Fruit fly (Drosophila melanogaster): ENCODE results near the gene CG16863.

CG16863 gene

dm6 chr2L:13790715-13791114 lies at the start of gene CG16863:
TSS of gene CG16863 (plus strand) at chr2L:13790959.
- no peak for TF ChIP-seq esn (GFP tag; optimal IDR thresholded peaks at IDR 0.05)
- no peak for TF ChIP-seq Hr38 (GFP tag; optimal IDR thresholded peaks at IDR 0.05)
- no peak for TF ChIP-seq net (GFP tag; optimal IDR thresholded peaks at IDR 0.05)
- TF ChIP-seq Hr4 (GFP tag; optimal IDR thresholded peaks at IDR 0.05): no peak
- no peak for TF ChIP-seq CG9139 (GFP tag; optimal IDR thresholded peaks at IDR 0.05)
- TF ChIP-seq CG8119 (GFP tag; IDR thresholded peaks at IDR 0.05): no peak
- no peak for TF ChIP-seq CG3032 (tag; optimal IDR thresholded peaks at IDR 0.05)
- no peak for TF ChIP-seq Lpt (GFP tag; optimal IDR thresholded peaks at IDR 0.05)
- no peak for TF ChIP-seq Ets96B (tag; optimal IDR thresholded peaks at IDR 0.05)

- TF ChIP-seq Met (GFP tag; optimal IDR thresholded peaks at IDR 0.05) (no peak), lz (GFP tag; optimal IDR thresholded peaks at IDR 0.05) (no peak), CG6854 (GFP tag; optimal IDR thresholded peaks at IDR 0.05) (no peak), CG1621 (tag; optimal IDR thresholded peaks at IDR 0.05) (no peak), CG3032 (tag; optimal IDR thresholded peaks at IDR 0.05) (no peak), CG6792 (GFP tag; optimal IDR thresholded peaks at IDR 0.05) (no peak), Sox102F (GFP tag; optimal IDR thresholded peaks at IDR 0.05) (no peak), CG9139 (GFP tag; optimal IDR thresholded peaks at IDR 0.05) (no peak), fkh (GFP tag; optimal IDR thresholded peaks at IDR 0.05) (no peak), Hr39 (GFP tag; optimal IDR thresholded peaks at IDR 0.05) (no peak), Ets21C (GFP tag; optimal IDR thresholded peaks at IDR 0.05) (no peak), CG8119 (GFP tag; IDR thresholded peaks at IDR 0.05) (no peak), Lpt (GFP tag; optimal IDR thresholded peaks at IDR 0.05) (no peak)
Observed at dm6 chr2L:13746652-13747051, 44.1 kb upstream of the CG16863 start, which contains the start of gene TM9SF4. TSS of gene TM9SF4 (plus strand) at chr2L:13746952.

dm6 chr2L:13763144-13763543 lies 27.6 kb upstream of the CG16863 start:
- no peak for TF ChIP-seq CG8632 (GFP tag; optimal IDR thresholded peaks at IDR 0.05)
- no peak for TF ChIP-seq CG11294 (GFP tag; IDR thresholded peaks at IDR 0.05)

- TF ChIP-seq Ets21C (GFP tag; optimal IDR thresholded peaks at IDR 0.05) (no peak), fd85E (GFP tag; optimal IDR thresholded peaks at IDR 0.05) (no peak), achi (GFP tag; optimal IDR thresholded peaks at IDR 0.05) (no peak), CG6276 (GFP tag; optimal IDR thresholded peaks at IDR 0.05) (peak; percentile 88)
Observed at dm6 chr2L:13770884-13771283, 19.9 kb upstream of the CG16863 start.

dm6 chr2L:13773697-13774096 lies 17.1 kb upstream of the CG16863 start, which contains the start of gene CG43376:
TSS of gene CG43376 (plus strand) at chr2L:13773997.
- TF ChIP-seq achi (GFP tag; optimal IDR thresholded peaks at IDR 0.05) (no peak), vri (GFP tag; optimal IDR thresholded peaks at IDR 0.05) (no peak)

- TF ChIP-seq vri (GFP tag; optimal IDR thresholded peaks at IDR 0.05) (no peak), esn (GFP tag; optimal IDR thresholded peaks at IDR 0.05) (no peak), pdm3 (GFP tag; optimal IDR thresholded peaks at IDR 0.05) (no peak), dsx (GFP tag; optimal IDR thresholded peaks at IDR 0.05; ENCODE audit: poor library complexity, severe bottlenecking) (peak; percentile 53), achi (GFP tag; optimal IDR thresholded peaks at IDR 0.05) (no peak), CG6792 (GFP tag; optimal IDR thresholded peaks at IDR 0.05) (no peak), fd59A (GFP tag; optimal IDR thresholded peaks at IDR 0.05) (no peak), salr (GFP tag; optimal IDR thresholded peaks at IDR 0.05) (no peak), acj6 (GFP tag; optimal IDR thresholded peaks at IDR 0.05) (no peak), CG6163 (GFP tag; IDR thresholded peaks at IDR 0.05) (peak; percentile 47; the same call in 1 of the 3 replicates), Sox102F (GFP tag; optimal IDR thresholded peaks at IDR 0.05) (no peak), Lpt (GFP tag; optimal IDR thresholded peaks at IDR 0.05) (peak; percentile 11), Eip93F (GFP tag; optimal IDR thresholded peaks at IDR 0.05) (no peak), fd85E (GFP tag; optimal IDR thresholded peaks at IDR 0.05) (no peak)
Observed at dm6 chr2L:13776928-13777686, 13.7 kb upstream of the CG16863 start.
